Fruit fly (Drosophila melanogaster): ENCODE measurements around the gene CG6769.

The CG6769 gene

DNA sequence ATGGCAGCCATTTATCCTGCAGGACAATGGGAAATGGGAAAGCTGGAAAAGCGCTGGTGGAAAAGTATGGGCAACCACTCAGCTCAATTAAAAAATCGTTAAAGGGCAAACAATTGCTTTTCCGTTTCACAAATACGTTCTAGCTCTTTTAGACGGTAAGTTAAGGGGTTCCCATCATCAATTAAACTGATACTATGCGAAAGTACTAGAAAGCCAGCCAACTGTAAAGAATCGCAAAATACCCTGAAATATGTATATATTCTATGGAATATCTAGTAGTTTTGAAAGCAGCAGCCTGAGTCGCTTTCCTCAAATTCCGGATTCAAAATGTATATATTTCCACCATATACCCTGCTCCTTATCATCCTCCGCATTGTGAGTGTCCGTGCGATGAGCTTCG lies 22.6 kb downstream of the CG6769 start, which contains the start of gene CG12985:
Gene CG12985 (plus strand): TSS at position 301 of the 400 bp plus-strand sequence.
- TF ChIP-seq dmrt93B (GFP tag; optimal IDR thresholded peaks at IDR 0.05) (no peak), brk (GFP tag; optimal IDR thresholded peaks at IDR 0.05) (no peak)

DNA sequence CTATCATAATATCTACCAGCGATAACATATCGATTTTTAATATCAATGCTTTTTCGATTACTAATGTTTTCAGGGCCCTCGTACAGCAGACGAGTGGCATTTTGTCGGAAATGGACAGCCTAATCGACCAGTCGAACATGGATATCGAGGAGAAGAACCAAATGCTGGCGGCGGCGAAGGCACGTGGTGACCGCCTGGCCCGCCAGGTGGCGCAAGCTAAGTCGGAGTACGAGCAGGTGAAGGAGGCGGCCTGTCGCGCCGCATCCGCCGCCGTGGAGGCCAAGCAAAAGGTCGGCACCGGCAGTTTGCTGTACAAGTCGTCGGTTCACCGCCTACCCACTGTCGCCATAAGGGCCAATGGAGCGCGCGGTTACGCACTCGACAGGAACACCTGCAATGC lies 23.8 kb downstream of the CG6769 start:
- TF ChIP-seq HLH106 (tag; optimal IDR thresholded peaks at IDR 0.05) (no peak), GATAd (GFP tag; optimal IDR thresholded peaks at IDR 0.05) (no peak), foxo (GFP tag; optimal IDR thresholded peaks at IDR 0.05) (no peak), lola (GFP tag; optimal IDR thresholded peaks at IDR 0.05) (no peak), Abd-B (GFP tag; optimal IDR thresholded peaks at IDR 0.05) (no peak), sv (GFP tag; optimal IDR thresholded peaks at IDR 0.05) (no peak), psq (GFP tag; optimal IDR thresholded peaks at IDR 0.05) (no peak), ey (GFP tag; optimal IDR thresholded peaks at IDR 0.05) (no peak), brk (GFP tag; optimal IDR thresholded peaks at IDR 0.05) (no peak), Mio (GFP tag; optimal IDR thresholded peaks at IDR 0.05) (no peak)

DNA sequence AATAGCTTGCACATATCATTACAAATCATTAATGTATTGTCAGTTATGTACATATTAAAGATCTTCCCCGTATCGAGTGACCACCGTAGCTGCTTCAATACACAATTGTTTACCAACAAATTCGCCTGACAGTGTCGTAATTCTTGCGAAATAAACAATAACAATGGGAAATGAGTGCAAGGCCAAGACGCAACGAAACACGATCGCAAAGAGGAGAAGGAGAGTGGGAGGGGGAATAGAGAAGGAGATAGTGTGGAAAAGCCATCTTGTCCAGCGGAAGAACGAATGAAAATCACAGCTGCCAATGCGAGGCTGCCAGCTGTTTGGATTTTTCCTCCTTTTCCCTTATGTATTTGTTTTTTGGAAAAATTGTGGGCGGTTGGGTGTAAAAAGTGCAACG lies 24.5 kb downstream of the CG6769 start:
- TF ChIP-seq Rel (GFP tag; optimal IDR thresholded peaks at IDR 0.05) (no peak), Rel (tag; optimal IDR thresholded peaks at IDR 0.05) (no peak), N (GFP tag; optimal IDR thresholded peaks at IDR 0.05) (no peak), Jra (GFP tag; optimal IDR thresholded peaks at IDR 0.05) (no peak), psq (GFP tag; optimal IDR thresholded peaks at IDR 0.05) (peak; percentile 13), Dfd (GFP tag; optimal IDR thresholded peaks at IDR 0.05) (no peak)

- no peak for TF ChIP-seq Hr78 (GFP tag; optimal IDR thresholded peaks at IDR 0.05)
- TF ChIP-seq brk (GFP tag; optimal IDR thresholded peaks at IDR 0.05): no peak
- no peak for TF ChIP-seq CG9705 (GFP tag; optimal IDR thresholded peaks at IDR 0.05)
- no peak for TF ChIP-seq OdsH (GFP tag; optimal IDR thresholded peaks at IDR 0.05)
- no peak for TF ChIP-seq jim (GFP tag; optimal IDR thresholded peaks at IDR 0.05)
- TF ChIP-seq GATAd (GFP tag; optimal IDR thresholded peaks at IDR 0.05): no peak
- no peak for TF ChIP-seq dl (GFP tag; optimal IDR thresholded peaks at IDR 0.05; ENCODE audit: insufficient read depth in 1 of 2, partially characterized antibody in 2 of 2)
- no peak for TF ChIP-seq Rel (GFP tag; optimal IDR thresholded peaks at IDR 0.05)
- no peak for TF ChIP-seq Rel (tag; optimal IDR thresholded peaks at IDR 0.05)
- TF ChIP-seq foxo (GFP tag; optimal IDR thresholded peaks at IDR 0.05): no peak
- no peak for TF ChIP-seq CrebA (GFP tag; optimal IDR thresholded peaks at IDR 0.05; ENCODE audit: borderline replicate concordance)
- TF ChIP-seq tai (GFP tag; optimal IDR thresholded peaks at IDR 0.05): no peak
- no peak for TF ChIP-seq dmrt93B (GFP tag; optimal IDR thresholded peaks at IDR 0.05)
- no peak for TF ChIP-seq Dif (GFP tag; optimal IDR thresholded peaks at IDR 0.05; ENCODE audit: partially characterized antibody)
- TF ChIP-seq Myc (optimal IDR thresholded peaks at IDR 0.05): no peak
- TF ChIP-seq sv (GFP tag; optimal IDR thresholded peaks at IDR 0.05): no peak
- no peak for TF ChIP-seq psq (GFP tag; optimal IDR thresholded peaks at IDR 0.05)
Measured at dm6 chrX:17886107-17886448, 25.3 kb downstream of the CG6769 start.

- TF ChIP-seq woc (GFP tag; optimal IDR thresholded peaks at IDR 0.05) (no peak), ey (GFP tag; optimal IDR thresholded peaks at IDR 0.05) (peak; percentile 1), Dfd (GFP tag; optimal IDR thresholded peaks at IDR 0.05) (peak; percentile 46), Hnf4 (GFP tag; optimal IDR thresholded peaks at IDR 0.05) (no peak), dl (GFP tag; optimal IDR thresholded peaks at IDR 0.05; ENCODE audit: insufficient read depth in 1 of 2, partially characterized antibody in 2 of 2) (no peak), Hr78 (GFP tag; optimal IDR thresholded peaks at IDR 0.05) (no peak), pan (optimal IDR thresholded peaks at IDR 0.05) (no peak), Rel (GFP tag; optimal IDR thresholded peaks at IDR 0.05) (no peak), Rel (tag; optimal IDR thresholded peaks at IDR 0.05) (peak; percentile 99), h (GFP tag; optimal IDR thresholded peaks at IDR 0.05) (peak; percentile 28), Sp1 (GFP tag; optimal IDR thresholded peaks at IDR 0.05) (peak; percentile 38), brk (GFP tag; optimal IDR thresholded peaks at IDR 0.05) (peak; percentile 56), psq (GFP tag; optimal IDR thresholded peaks at IDR 0.05) (peak; percentile 69), CG32264 (GFP tag; optimal IDR thresholded peaks at IDR 0.05) (no peak), br (GFP tag; optimal IDR thresholded peaks at IDR 0.05) (peak; percentile 44), HLH106 (tag; optimal IDR thresholded peaks at IDR 0.05) (peak; percentile 24), sv (GFP tag; optimal IDR thresholded peaks at IDR 0.05) (peak; percentile 1)
Measured at dm6 chrX:17886449-17887207, 25.8 kb downstream of the CG6769 start.

Measured in whole organism, wandering third instar larva.